Fruit fly (Drosophila melanogaster): ENCODE results near the gene gskt.

Gene gskt

dm6 chr3R:31325055-31325454 lies 47.2 kb upstream of the gskt start (continued):
- TF ChIP-seq zf30C (GFP tag; optimal IDR thresholded peaks at IDR 0.05) (no peak), CG4424 (GFP tag; optimal IDR thresholded peaks at IDR 0.05) (peak; percentile 84), ase (GFP tag; IDR thresholded peaks at IDR 0.05) (peak; percentile 71), CG18619 (GFP tag; optimal IDR thresholded peaks at IDR 0.05) (peak; percentile 11), CG1832 (GFP tag; optimal IDR thresholded peaks at IDR 0.05) (no peak), kah (GFP tag; optimal IDR thresholded peaks at IDR 0.05) (peak; percentile 63), pan (optimal IDR thresholded peaks at IDR 0.05) (no peak), pan (GFP tag; optimal IDR thresholded peaks at IDR 0.05 in 1 of 2, IDR thresholded peaks at IDR 0.05 in 1 of 2) (peak in 1 of 2 experiments; percentile 86), Dbx (GFP tag; IDR thresholded peaks at IDR 0.05) (0 out of 3 replicates have a peak, but pooled peaks have one; percentile 48), schlank (tag; optimal IDR thresholded peaks at IDR 0.05) (no peak), Trl (optimal IDR thresholded peaks at IDR 0.05) (no peak), Trl (GFP tag; optimal IDR thresholded peaks at IDR 0.05) (peak; percentile 10), CG10267 (tag; optimal IDR thresholded peaks at IDR 0.05) (peak; percentile 70), Six4 (GFP tag; optimal IDR thresholded peaks at IDR 0.05) (peak; percentile 76), bowl (GFP tag; IDR thresholded peaks at IDR 0.05) (0 out of 2 replicates have a peak, but pooled peaks have one; percentile 48), H2.0 (GFP tag; IDR thresholded peaks at IDR 0.05) (peak; percentile 71), Stat92E (GFP tag; optimal IDR thresholded peaks at IDR 0.05) (no peak), Poxn (GFP tag; IDR thresholded peaks at IDR 0.05) (no peak), CG9932 (GFP tag; IDR thresholded peaks at IDR 0.05) (peak; percentile 62), CG8944 (GFP tag; optimal IDR thresholded peaks at IDR 0.05) (no peak), CG3407 (GFP tag; optimal IDR thresholded peaks at IDR 0.05) (peak; percentile 54), B-H2 (GFP tag; optimal IDR thresholded peaks at IDR 0.05) (no peak), Side (GFP tag; optimal IDR thresholded peaks at IDR 0.05) (no peak), ranshi (GFP tag; IDR thresholded peaks at IDR 0.05) (peak; percentile 75), CG11504 (tag; optimal IDR thresholded peaks at IDR 0.05) (peak; percentile 88), grau (tag; optimal IDR thresholded peaks at IDR 0.05) (peak; percentile 69), Doc3 (GFP tag; IDR thresholded peaks at IDR 0.05; ENCODE audit: partially characterized antibody) (no peak), CG17186 (GFP tag; optimal IDR thresholded peaks at IDR 0.05) (no peak), CG10979 (tag; optimal IDR thresholded peaks at IDR 0.05) (peak; percentile 80), gce (GFP tag; IDR thresholded peaks at IDR 0.05) (peak; percentile 81; the same call in 2 of the 3 replicates), CG15696 (tag; optimal IDR thresholded peaks at IDR 0.05) (peak; percentile 17), fd3F (GFP tag; optimal IDR thresholded peaks at IDR 0.05) (peak; percentile 9), Sry-β (GFP tag; optimal IDR thresholded peaks at IDR 0.05) (peak; percentile 13), exex (tag; optimal IDR thresholded peaks at IDR 0.05) (no peak), jigr1 (GFP tag; IDR thresholded peaks at IDR 0.05) (0 out of 3 replicates have a peak, but pooled peaks have one; percentile 58), CG7786 (GFP tag; optimal IDR thresholded peaks at IDR 0.05) (no peak), Ets97D (GFP tag; optimal IDR thresholded peaks at IDR 0.05) (no peak), psq (GFP tag; optimal IDR thresholded peaks at IDR 0.05) (no peak), luna (GFP tag; optimal IDR thresholded peaks at IDR 0.05) (no peak), Atf3 (GFP tag; optimal IDR thresholded peaks at IDR 0.05) (no peak), CG2120 (GFP tag; optimal IDR thresholded peaks at IDR 0.05) (peak; percentile 39), Dp (GFP tag; optimal IDR thresholded peaks at IDR 0.05) (no peak), CG33213 (GFP tag; optimal IDR thresholded peaks at IDR 0.05) (no peak), ap (GFP tag; IDR thresholded peaks at IDR 0.05) (peak; percentile 73), pum (GFP tag; optimal IDR thresholded peaks at IDR 0.05) (no peak), CG16815 (GFP tag; optimal IDR thresholded peaks at IDR 0.05) (no peak), CG5245 (GFP tag; optimal IDR thresholded peaks at IDR 0.05) (peak; percentile 80), run (tag; optimal IDR thresholded peaks at IDR 0.05) (peak; percentile 29), CG2116 (GFP tag; optimal IDR thresholded peaks at IDR 0.05) (peak; percentile 6), CG10565 (GFP tag; optimal IDR thresholded peaks at IDR 0.05) (no peak), CG12299 (tag; optimal IDR thresholded peaks at IDR 0.05) (no peak), disco-r (GFP tag; optimal IDR thresholded peaks at IDR 0.05) (no peak)
